Fruit fly (Drosophila melanogaster) whole organism, adult: ENCODE data around the gene CG5890.

Experiments
- CG12768 ChIP-seq: fragments of 200-800 bp; sonication (Bioruptor generic); optimal IDR thresholded peaks from 2 replicates; lab custom pipeline; 2017; ENCODE audit warnings: missing biosample characterization, missing genetic modification characterization, mild to moderate bottlenecking, moderate library complexity, missing genetic modification reagents
- CG33017 ChIP-seq: fragments of 200-800 bp; sonication (Bioruptor generic); optimal IDR thresholded peaks from 2 replicates; lab custom pipeline; 2018; ENCODE audit warnings: missing biosample characterization, mild to moderate bottlenecking, missing genetic modification characterization, moderate library complexity
- CG5204 ChIP-seq: fragments of 200-800 bp; sonication (Bioruptor generic); optimal IDR thresholded peaks from 2 replicates; lab custom pipeline; 2016; ENCODE audit warnings: missing biosample characterization, missing genetic modification characterization
- CG7045 ChIP-seq: fragments of 200-800 bp; sonication (Bioruptor generic); optimal IDR thresholded peaks from 2 replicates; lab custom pipeline; 2017; ENCODE audit warnings: missing biosample characterization, mild to moderate bottlenecking, missing genetic modification characterization
- CG7101 ChIP-seq: fragments of 200-800 bp; sonication (Bioruptor generic); optimal IDR thresholded peaks from 2 replicates; lab custom pipeline; 2018; ENCODE audit warnings: missing biosample characterization, mild to moderate bottlenecking, missing genetic modification characterization, moderate library complexity
- Clk ChIP-seq: fragments of 200-800 bp; sonication (Bioruptor generic); optimal IDR thresholded peaks from 2 replicates; lab custom pipeline; 2017; ENCODE audit warnings: missing biosample characterization, missing genetic modification characterization
- Crg-1 ChIP-seq: fragments of 200-800 bp; sonication (Bioruptor generic); optimal IDR thresholded peaks from 2 replicates; lab custom pipeline; 2016; ENCODE audit warnings: missing biosample characterization, missing genetic modification characterization
- Hr96 ChIP-seq: fragments of 200-800 bp; sonication (Bioruptor generic); optimal IDR thresholded peaks from 2 replicates; lab custom pipeline; 2016; ENCODE audit warnings: missing biosample characterization, missing genetic modification characterization
- Mnt ChIP-seq: fragments of 200-800 bp; sonication (Bioruptor generic); optimal IDR thresholded peaks from 2 replicates; lab custom pipeline; 2016; ENCODE audit warnings: missing biosample characterization, mild to moderate bottlenecking, missing genetic modification characterization
- cnc ChIP-seq, 2 experiments: fragments of >200 bp; optimal IDR thresholded peaks; 2 replicates each; lab custom pipeline; 2017
- kay ChIP-seq: fragments of 200-800 bp; sonication (Bioruptor generic); peaks from one replicate; lab custom pipeline; 2016; ENCODE audit warnings: missing biosample characterization, missing genetic modification characterization, borderline replicate concordance
- ovo ChIP-seq: fragments of 200-800 bp; sonication (Bioruptor generic); optimal IDR thresholded peaks from 2 replicates; lab custom pipeline; 2016; ENCODE audit warnings: missing biosample characterization, missing genetic modification characterization
- pad ChIP-seq: fragments of 200-800 bp; sonication (Bioruptor generic); optimal IDR thresholded peaks from 3 replicates; lab custom pipeline; 2017; ENCODE audit warnings: missing biosample characterization, missing genetic modification characterization, mild to moderate bottlenecking, moderate library complexity, missing genetic modification reagents
- toe ChIP-seq: fragments of 200-800 bp; sonication (Bioruptor generic); optimal IDR thresholded peaks from 2 replicates; lab custom pipeline; 2016; ENCODE audit warnings: missing biosample characterization, missing genetic modification characterization

DNA sequence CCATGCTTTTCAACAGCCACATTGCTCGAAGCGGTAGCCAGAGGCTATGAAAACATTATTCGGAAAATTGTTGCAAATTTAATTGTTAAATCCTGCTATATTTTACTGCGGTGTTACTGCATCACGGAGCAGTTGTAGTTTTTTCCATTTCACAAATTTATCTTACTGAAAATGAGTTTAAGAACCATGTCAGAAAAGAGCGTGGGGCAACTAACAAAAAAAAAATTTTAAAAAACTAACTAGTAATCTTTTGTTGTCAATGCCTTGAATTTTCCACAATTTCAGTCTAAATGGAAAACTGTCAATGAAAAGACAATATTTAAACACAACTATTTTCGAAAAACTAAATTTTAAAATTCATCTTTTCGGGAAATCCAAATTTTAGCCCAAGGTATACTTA is 45.2 kb upstream of the CG5890 start, which contains the start of gene CG5024:
- TF ChIP-seq ovo (GFP tag; lab: Kevin White, UChicago), result no peak
- TF ChIP-seq toe (GFP tag; lab: Kevin White, UChicago), result no peak
- no peak for TF ChIP-seq CG5204 (GFP tag; lab: Kevin White, UChicago)
- TF ChIP-seq CG7101, result no peak
- TF ChIP-seq Crg-1 (GFP tag; lab: Kevin White, UChicago), result no peak
- TF ChIP-seq Hr96 (GFP tag; lab: Kevin White, UChicago), result no peak
- no peak for TF ChIP-seq cnc (optimal IDR thresholded peaks at IDR 0.05; lab: Kevin White, UChicago)
- TF ChIP-seq pad (GFP tag; lab: Kevin White, UChicago), result no peak
- no peak for TF ChIP-seq kay
- no peak for TF ChIP-seq Mnt (GFP tag; lab: Kevin White, UChicago)
- no peak for TF ChIP-seq Clk (GFP tag; lab: Kevin White, UChicago)
- no peak for TF ChIP-seq CG12768 (GFP tag; lab: Kevin White, UChicago)
- no peak for TF ChIP-seq CG33017 (tag; lab: Kevin White, UChicago)
- TF ChIP-seq CG7045 (GFP tag; lab: Kevin White, UChicago), result no peak
